Fruit fly (Drosophila melanogaster) whole organism, adult: ENCODE measurements around the gene CG32829.
A peak's percentile ranks its signal among the peaks of the same experiment; 100 is the strongest.

ENCODE experiments used
- CG11617 ChIP-seq: fragments of 200-800 bp; sonication (Bioruptor generic); optimal IDR thresholded peaks from 2 replicates; lab custom pipeline; 2017; ENCODE audit warnings: mild to moderate bottlenecking, missing biosample characterization, missing genetic modification reagents, missing genetic modification characterization
- CG12768 ChIP-seq: fragments of 200-800 bp; sonication (Bioruptor generic); optimal IDR thresholded peaks from 2 replicates; lab custom pipeline; 2017; ENCODE audit warnings: missing biosample characterization, missing genetic modification characterization, mild to moderate bottlenecking, moderate library complexity, missing genetic modification reagents
- CG14711 ChIP-seq: fragments of 200-800 bp; sonication (Bioruptor generic); optimal IDR thresholded peaks from 2 replicates; lab custom pipeline; 2018; ENCODE audit warnings: missing biosample characterization, mild to moderate bottlenecking, missing genetic modification characterization, moderate library complexity
- CG1620 ChIP-seq: fragments of 200-800 bp; sonication (Bioruptor generic); optimal IDR thresholded peaks from 2 replicates; lab custom pipeline; 2016; ENCODE audit warnings: missing biosample characterization, missing genetic modification characterization
- CG33017 ChIP-seq: fragments of 200-800 bp; sonication (Bioruptor generic); optimal IDR thresholded peaks from 2 replicates; lab custom pipeline; 2018; ENCODE audit warnings: missing biosample characterization, mild to moderate bottlenecking, missing genetic modification characterization, moderate library complexity
- CG5204 ChIP-seq: fragments of 200-800 bp; sonication (Bioruptor generic); optimal IDR thresholded peaks from 2 replicates; lab custom pipeline; 2016; ENCODE audit warnings: missing biosample characterization, missing genetic modification characterization
- CG7045 ChIP-seq: fragments of 200-800 bp; sonication (Bioruptor generic); optimal IDR thresholded peaks from 2 replicates; lab custom pipeline; 2017; ENCODE audit warnings: missing biosample characterization, mild to moderate bottlenecking, missing genetic modification characterization
- CG7101 ChIP-seq: fragments of 200-800 bp; sonication (Bioruptor generic); optimal IDR thresholded peaks from 2 replicates; lab custom pipeline; 2018; ENCODE audit warnings: missing biosample characterization, mild to moderate bottlenecking, missing genetic modification characterization, moderate library complexity
- Clk ChIP-seq: fragments of 200-800 bp; sonication (Bioruptor generic); optimal IDR thresholded peaks from 2 replicates; lab custom pipeline; 2017; ENCODE audit warnings: missing biosample characterization, missing genetic modification characterization
- Crg-1 ChIP-seq: fragments of 200-800 bp; sonication (Bioruptor generic); optimal IDR thresholded peaks from 2 replicates; lab custom pipeline; 2016; ENCODE audit warnings: missing biosample characterization, missing genetic modification characterization
- Hr96 ChIP-seq: fragments of 200-800 bp; sonication (Bioruptor generic); optimal IDR thresholded peaks from 2 replicates; lab custom pipeline; 2016; ENCODE audit warnings: missing biosample characterization, missing genetic modification characterization
- Mnt ChIP-seq: fragments of 200-800 bp; sonication (Bioruptor generic); optimal IDR thresholded peaks from 2 replicates; lab custom pipeline; 2016; ENCODE audit warnings: missing biosample characterization, mild to moderate bottlenecking, missing genetic modification characterization
- bab1 ChIP-seq: fragments of 200-800 bp; sonication (Bioruptor generic); optimal IDR thresholded peaks from 3 replicates; lab custom pipeline; 2019; ENCODE audit warnings: missing biosample characterization, mild to moderate bottlenecking, missing genetic modification characterization, moderate library complexity
- cic ChIP-seq: fragments of 200-800 bp; sonication (Bioruptor generic); optimal IDR thresholded peaks from 2 replicates; lab custom pipeline; 2017; ENCODE audit warnings: missing biosample characterization, mild to moderate bottlenecking, missing genetic modification characterization, moderate library complexity
- cnc ChIP-seq, 2 experiments: fragments of >200 bp; optimal IDR thresholded peaks; 2 replicates each; lab custom pipeline; 2017
- kay ChIP-seq: fragments of 200-800 bp; sonication (Bioruptor generic); peaks from one replicate; lab custom pipeline; 2016; ENCODE audit warnings: missing biosample characterization, missing genetic modification characterization, borderline replicate concordance
- ovo ChIP-seq: fragments of 200-800 bp; sonication (Bioruptor generic); optimal IDR thresholded peaks from 2 replicates; lab custom pipeline; 2016; ENCODE audit warnings: missing biosample characterization, missing genetic modification characterization
- pad ChIP-seq: fragments of 200-800 bp; sonication (Bioruptor generic); optimal IDR thresholded peaks from 3 replicates; lab custom pipeline; 2017; ENCODE audit warnings: missing biosample characterization, missing genetic modification characterization, mild to moderate bottlenecking, moderate library complexity, missing genetic modification reagents
- tj ChIP-seq: fragments of 200-800 bp; sonication (Bioruptor generic); optimal IDR thresholded peaks from 3 replicates; lab custom pipeline; 2017; ENCODE audit warnings: missing biosample characterization, mild to moderate bottlenecking, missing genetic modification characterization, moderate library complexity
- toe ChIP-seq: fragments of 200-800 bp; sonication (Bioruptor generic); optimal IDR thresholded peaks from 2 replicates; lab custom pipeline; 2016; ENCODE audit warnings: missing biosample characterization, missing genetic modification characterization

CG32829 gene

DNA sequence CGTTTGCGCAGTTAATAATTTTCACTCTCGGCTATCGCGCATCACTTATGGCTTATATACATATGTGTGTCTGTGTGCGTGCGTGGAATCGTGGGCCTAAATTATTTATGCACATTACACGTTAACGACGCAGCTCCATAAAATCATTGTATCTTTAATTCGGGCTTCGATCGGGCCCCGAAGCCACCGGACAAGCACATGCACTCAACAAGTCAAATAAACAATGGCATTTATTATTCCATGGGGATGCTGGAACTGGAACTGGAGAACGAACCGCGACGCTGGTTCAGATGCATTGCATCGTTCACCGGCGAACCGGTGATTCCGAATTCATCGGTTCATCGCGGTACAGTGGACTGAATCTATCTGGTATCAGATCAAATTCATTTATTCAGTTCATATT is 32.3 kb upstream of the CG32829 start, which contains the start of gene ihog:
Gene ihog (minus strand): TSS at position 269 of the 403 bp plus-strand sequence.
- TF ChIP-seq pad (GFP tag; lab: Kevin White, UChicago) (peak; percentile 12), CG7101 (no peak), Mnt (GFP tag; lab: Kevin White, UChicago) (peak; percentile 33), bab1 (GFP tag; lab: Kevin White, UChicago) (peak; percentile 19)

DNA sequence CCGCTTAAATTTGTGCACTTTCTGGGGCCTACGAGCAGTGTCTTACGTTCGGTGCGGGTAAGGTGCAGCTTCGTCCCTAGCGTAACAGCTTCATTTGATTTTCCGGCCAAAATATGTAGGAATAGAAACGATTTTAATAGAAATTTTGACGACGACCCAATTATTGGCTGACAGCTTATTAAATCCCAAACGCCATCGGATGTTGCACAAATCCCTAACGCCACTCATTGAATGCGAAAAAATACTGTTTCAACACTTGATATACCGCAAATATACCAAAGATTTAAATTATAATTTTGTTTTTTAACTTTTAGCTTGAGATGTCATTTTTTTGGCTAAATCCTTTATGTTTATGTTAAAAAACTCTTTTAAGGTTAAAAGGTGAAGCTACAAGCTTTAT is 28.8 kb upstream of the CG32829 start, which contains the start of gene Fgop2:
Gene Fgop2 (minus strand): TSS at position 202 of the 400 bp plus-strand sequence.
- peak; percentile 31 for TF ChIP-seq bab1 (GFP tag; lab: Kevin White, UChicago)
- no peak for TF ChIP-seq CG5204 (GFP tag; lab: Kevin White, UChicago)

DNA sequence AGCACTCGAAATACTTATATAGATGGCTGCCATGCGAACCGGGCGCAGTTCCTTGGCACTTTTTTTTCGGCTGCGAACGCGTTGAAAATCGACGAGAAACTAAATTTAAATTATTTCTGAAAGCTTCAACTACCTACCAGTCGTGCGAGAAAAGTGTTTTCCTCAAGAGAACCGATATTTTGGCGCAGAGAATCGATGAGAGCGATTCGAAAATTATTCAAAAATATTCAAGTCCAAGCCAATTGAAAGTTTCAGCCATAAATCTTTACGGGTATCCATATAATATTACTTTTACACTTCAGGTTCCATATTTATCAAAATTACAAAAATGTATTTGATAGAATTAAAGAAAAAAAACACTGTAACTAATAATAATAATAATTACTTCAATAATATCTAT is 26.5 kb upstream of the CG32829 start, which contains the start of gene CG18304:
Gene CG18304 (minus strand): TSS at position 101 of the 400 bp plus-strand sequence.
- TF ChIP-seq kay (GFP tag; lab: Kevin White, UChicago) (no peak), CG12768 (no peak), tj (GFP tag; lab: Kevin White, UChicago) (no peak), pad (GFP tag; lab: Kevin White, UChicago) (no peak), Clk (GFP tag; lab: Kevin White, UChicago) (no peak), Crg-1 (GFP tag; lab: Kevin White, UChicago) (no peak), cic (GFP tag; lab: Kevin White, UChicago) (no peak), CG1620 (no peak)

DNA sequence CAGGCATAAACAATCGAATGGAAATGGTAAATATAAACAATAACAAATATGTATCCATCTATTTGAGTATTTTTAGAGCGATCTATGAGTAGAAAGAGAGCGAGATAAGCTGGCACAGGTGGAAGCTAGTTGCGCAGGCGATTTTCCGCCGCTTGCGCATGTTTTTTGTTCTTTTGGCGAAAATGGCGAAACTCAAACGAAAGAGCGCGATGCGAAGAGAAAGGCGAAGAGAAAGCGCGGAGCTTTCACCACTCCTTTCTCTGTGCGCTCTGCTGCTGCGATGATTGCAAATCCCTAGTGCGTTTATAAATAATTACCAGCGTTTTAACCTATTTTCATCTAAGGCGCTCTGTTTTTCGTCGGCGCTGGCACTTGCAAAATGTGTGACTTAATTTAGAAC is 25.5 kb upstream of the CG32829 start:
- peak; percentile 57 for TF ChIP-seq CG11617 (GFP tag; lab: Kevin White, UChicago)
- no peak for TF ChIP-seq CG7045
- no peak for TF ChIP-seq cic (GFP tag; lab: Kevin White, UChicago)
- no peak for TF ChIP-seq toe (GFP tag; lab: Kevin White, UChicago)

DNA sequence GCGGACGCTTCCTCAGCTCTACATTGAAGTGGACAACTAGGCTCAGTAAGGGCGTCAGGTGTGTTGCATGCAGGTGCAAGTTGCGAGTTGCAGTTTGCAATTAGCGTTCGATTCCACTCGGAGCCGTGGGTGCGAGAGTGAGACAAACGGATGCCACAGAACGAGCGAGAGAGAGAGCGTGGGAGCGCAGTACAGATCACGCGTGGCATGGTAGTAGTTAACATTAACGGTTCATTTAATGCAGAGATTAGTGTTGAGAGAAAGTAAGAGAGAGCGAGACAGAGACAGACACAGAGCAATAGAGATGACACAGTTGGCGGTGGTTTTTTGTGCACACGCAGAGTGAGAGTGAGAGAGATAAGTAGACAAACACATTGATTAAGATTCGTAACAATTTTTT is 23.5 kb upstream of the CG32829 start:
- TF ChIP-seq Clk (GFP tag; lab: Kevin White, UChicago) (no peak), Hr96 (no peak), CG14711 (no peak), cnc (optimal IDR thresholded peaks at IDR 0.05; lab: Kevin White, UChicago) (no peak), tj (GFP tag; lab: Kevin White, UChicago) (no peak), Crg-1 (GFP tag; lab: Kevin White, UChicago) (no peak), ovo (no peak), CG5204 (GFP tag; lab: Kevin White, UChicago) (no peak), Mnt (GFP tag; lab: Kevin White, UChicago) (no peak), CG12768 (no peak), CG1620 (no peak), pad (GFP tag; lab: Kevin White, UChicago) (no peak), cic (GFP tag; lab: Kevin White, UChicago) (no peak), CG11617 (GFP tag; lab: Kevin White, UChicago) (no peak), CG7101 (no peak), toe (GFP tag; lab: Kevin White, UChicago) (no peak)

DNA sequence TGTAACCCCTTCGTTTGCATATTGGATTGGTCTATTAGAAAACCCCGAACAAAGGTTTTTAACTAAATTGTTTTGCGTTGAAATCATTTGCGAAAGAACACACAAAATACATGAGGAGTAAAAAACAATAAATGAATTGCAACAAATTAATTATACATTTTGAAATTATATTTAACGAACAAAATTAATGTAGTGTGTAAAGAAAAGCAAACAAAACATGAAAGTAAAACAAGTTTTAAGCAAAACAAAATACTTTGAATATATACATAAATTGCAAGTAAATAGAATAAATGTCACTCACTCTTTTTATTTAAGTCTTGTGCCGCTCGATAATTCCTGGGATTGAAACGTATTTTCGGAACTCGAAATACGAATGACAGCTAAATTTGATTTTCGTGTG is 15.6 kb upstream of the CG32829 start, which contains the start of gene CG43232:
Gene CG43232 (plus strand): TSS at position 301 of the 400 bp plus-strand sequence.
- TF ChIP-seq CG14711: no peak
- TF ChIP-seq CG7101: no peak
- TF ChIP-seq CG12768: no peak
- no peak for TF ChIP-seq Hr96
- TF ChIP-seq kay (GFP tag; lab: Kevin White, UChicago): peak; percentile 78
- TF ChIP-seq Mnt (GFP tag; lab: Kevin White, UChicago): no peak
- TF ChIP-seq CG5204 (GFP tag; lab: Kevin White, UChicago): no peak

DNA sequence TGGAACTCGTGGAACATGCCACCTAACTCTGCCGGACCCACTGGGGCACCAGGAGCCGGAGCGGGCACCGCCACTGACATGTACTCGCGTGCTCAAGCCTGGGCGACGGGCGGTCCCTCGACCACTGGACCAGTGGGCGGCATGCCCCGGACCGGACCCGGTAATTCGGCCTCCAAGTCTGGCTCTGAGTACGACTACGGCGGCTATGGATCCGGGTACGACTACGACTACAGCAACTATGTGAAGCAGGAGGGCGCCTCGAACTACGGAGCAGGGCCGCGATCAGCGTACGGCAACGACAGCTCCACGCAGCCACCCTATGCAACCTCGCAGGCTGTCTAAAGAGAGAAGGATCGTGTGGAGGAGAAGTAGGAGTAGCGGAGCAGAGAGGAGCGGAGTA is 8.9 kb upstream of the CG32829 start:
- no peak for TF ChIP-seq pad (GFP tag; lab: Kevin White, UChicago)
- no peak for TF ChIP-seq Hr96
- no peak for TF ChIP-seq CG1620
- no peak for TF ChIP-seq cnc (optimal IDR thresholded peaks at IDR 0.05; lab: Kevin White, UChicago)
- TF ChIP-seq CG11617 (GFP tag; lab: Kevin White, UChicago): no peak
- TF ChIP-seq Mnt (GFP tag; lab: Kevin White, UChicago): no peak
- no peak for TF ChIP-seq CG14711
- TF ChIP-seq cic (GFP tag; lab: Kevin White, UChicago): no peak
- no peak for TF ChIP-seq CG7101
- TF ChIP-seq bab1 (GFP tag; lab: Kevin White, UChicago): no peak
- TF ChIP-seq CG12768: no peak

DNA sequence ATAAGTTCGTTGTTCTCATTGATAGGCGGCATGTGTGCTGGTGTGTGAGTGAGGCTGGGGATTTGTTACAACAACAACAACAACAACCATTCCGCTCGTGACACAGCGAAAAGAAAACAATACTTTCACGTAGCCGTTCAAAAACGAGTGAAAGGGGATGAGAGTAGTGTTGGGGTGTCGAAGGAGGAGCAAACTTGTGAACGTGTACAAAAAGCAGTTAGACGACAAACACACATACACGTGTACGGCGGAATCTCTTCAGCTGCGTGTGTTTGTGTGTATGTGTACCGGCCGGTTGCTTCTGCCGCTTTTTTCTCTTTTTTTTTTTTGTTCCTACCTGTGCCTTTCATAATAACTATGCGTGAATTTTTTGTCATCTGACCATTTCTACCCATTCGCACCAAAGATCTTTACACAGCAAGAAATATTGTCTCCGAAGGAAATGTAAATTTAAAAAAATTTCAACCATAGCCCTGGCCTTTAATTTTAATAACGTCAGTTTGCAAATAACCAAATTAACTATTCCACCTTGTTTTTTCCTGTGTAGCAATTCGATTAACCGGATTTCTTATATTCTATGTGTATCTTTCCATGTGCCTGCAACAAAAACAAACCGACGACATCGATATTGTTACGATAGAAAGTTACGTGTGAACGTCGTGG is 6.0 kb upstream of the CG32829 start:
- TF ChIP-seq bab1 (GFP tag; lab: Kevin White, UChicago): no peak
- TF ChIP-seq Mnt (GFP tag; lab: Kevin White, UChicago): peak; percentile 47
- TF ChIP-seq Clk (GFP tag; lab: Kevin White, UChicago): no peak
- peak; percentile 75 to 85 for TF ChIP-seq cnc (optimal IDR thresholded peaks at IDR 0.05; lab: Kevin White, UChicago)
- TF ChIP-seq toe (GFP tag; lab: Kevin White, UChicago): no peak
- no peak for TF ChIP-seq Hr96
- TF ChIP-seq cic (GFP tag; lab: Kevin White, UChicago): peak; percentile 84
- no peak for TF ChIP-seq CG11617 (GFP tag; lab: Kevin White, UChicago)
- no peak for TF ChIP-seq CG1620
- peak; percentile 53 for TF ChIP-seq pad (GFP tag; lab: Kevin White, UChicago)
- peak; percentile 7 for TF ChIP-seq CG7101
- TF ChIP-seq CG33017: no peak
- no peak for TF ChIP-seq ovo
- no peak for TF ChIP-seq CG5204 (GFP tag; lab: Kevin White, UChicago)
- no peak for TF ChIP-seq tj (GFP tag; lab: Kevin White, UChicago)
- TF ChIP-seq kay (GFP tag; lab: Kevin White, UChicago): no peak
